Worm (Caenorhabditis elegans) whole organism, dauer: ENCODE results near the gene svh-11.
"Not testable (repeated sequence)": the region's sequence is repeated elsewhere in the genome, so short reads cannot be mapped to it uniquely, and the experiment has no call there.

Source experiments
- unc-62 ChIP-seq: sonication (generic microtip); optimal IDR thresholded peaks from 2 replicates; lab custom pipeline; 2017; ENCODE audit warnings: missing biosample characterization, missing genetic modification reagents, missing genetic modification characterization

The svh-11 gene

DNA sequence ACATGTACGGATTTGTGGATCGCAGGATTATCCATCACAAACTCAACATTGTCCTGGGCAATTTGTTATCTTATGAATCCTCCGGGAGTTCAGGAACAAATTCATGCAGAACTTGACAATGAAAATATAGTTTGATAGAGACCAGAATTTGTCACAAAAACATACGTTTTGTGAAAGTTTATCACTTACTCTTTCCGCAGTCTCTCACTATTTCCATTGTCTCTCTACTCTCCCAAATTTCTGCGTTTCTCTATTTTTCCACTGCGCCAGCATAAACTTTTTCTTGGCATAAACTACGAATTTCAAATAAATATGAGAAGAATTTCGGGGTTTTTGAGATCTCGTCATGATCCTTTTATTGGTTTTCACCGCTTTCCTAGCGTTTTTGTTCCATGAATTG is 35.7 kb downstream of the svh-11 start, which contains the start of gene cyp-33C3:
TSS of gene cyp-33C3 (plus strand) at position 149 of the 400 bp plus-strand sequence.
- TF ChIP-seq unc-62 (GFP tag; lab: Kevin White, UChicago), result no peak

- TF ChIP-seq unc-62 (GFP tag; lab: Kevin White, UChicago), result no peak
These were observed 37.9 kb downstream of the svh-11 start, which contains the start of gene cyp-33C5 for ce11 chrV:2244751-2245150. TSS of gene cyp-33C5 (plus strand) at chrV:2245004.

ce11 chrV:2249310-2249709 is 42.4 kb downstream of the svh-11 start, which contains the start of gene cyp-33C6:
TSS of gene cyp-33C6 (minus strand) at chrV:2249410.
- TF ChIP-seq unc-62 (GFP tag; lab: Kevin White, UChicago), result no peak

DNA sequence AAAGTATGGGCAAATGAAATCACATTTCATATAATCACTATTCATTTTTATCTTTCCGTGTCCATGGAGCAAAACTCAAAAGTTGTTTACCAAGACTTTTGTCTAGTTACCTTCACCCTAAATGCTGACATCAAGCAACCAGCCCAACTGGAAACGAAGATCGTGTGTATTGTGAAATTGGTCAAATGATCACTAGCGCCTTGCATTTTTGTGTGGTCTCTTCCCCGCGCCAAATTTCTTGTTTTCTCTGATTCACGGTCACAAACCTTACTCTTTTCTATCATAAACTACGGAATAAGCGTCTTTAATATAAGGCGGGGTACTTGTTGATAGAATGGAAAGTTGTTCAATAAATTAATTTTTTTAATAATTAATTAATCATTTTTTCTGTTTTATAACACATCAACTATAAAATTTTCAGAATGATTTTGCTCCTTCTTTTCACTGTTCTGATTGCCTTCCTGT is 43.3 kb downstream of the svh-11 start, which contains the start of gene cyp-33C7:
TSS of gene cyp-33C7 (plus strand) at position 415 of the 465 bp plus-strand sequence.
- no peak for TF ChIP-seq unc-62 (GFP tag; lab: Kevin White, UChicago)

DNA sequence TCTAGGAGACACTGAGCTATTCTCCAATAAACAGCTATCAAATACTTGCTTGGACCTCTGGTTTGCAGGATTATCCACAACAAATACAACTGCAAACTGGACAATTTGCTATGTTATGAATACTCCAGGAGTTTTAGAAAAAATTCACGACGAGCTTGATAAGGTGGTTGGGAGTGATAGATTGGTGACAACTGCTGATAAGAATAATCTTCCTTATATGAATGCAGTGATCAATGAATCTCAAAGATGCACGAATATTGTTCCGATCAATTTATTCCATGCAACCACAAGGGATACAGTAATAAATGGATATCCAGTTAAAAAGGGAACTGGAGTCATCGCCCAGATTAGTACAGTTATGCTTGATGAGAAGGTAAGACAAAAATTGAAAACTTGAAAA is 44.9 kb downstream of the svh-11 start:
- TF ChIP-seq unc-62 (GFP tag; lab: Kevin White, UChicago), result no peak

DNA sequence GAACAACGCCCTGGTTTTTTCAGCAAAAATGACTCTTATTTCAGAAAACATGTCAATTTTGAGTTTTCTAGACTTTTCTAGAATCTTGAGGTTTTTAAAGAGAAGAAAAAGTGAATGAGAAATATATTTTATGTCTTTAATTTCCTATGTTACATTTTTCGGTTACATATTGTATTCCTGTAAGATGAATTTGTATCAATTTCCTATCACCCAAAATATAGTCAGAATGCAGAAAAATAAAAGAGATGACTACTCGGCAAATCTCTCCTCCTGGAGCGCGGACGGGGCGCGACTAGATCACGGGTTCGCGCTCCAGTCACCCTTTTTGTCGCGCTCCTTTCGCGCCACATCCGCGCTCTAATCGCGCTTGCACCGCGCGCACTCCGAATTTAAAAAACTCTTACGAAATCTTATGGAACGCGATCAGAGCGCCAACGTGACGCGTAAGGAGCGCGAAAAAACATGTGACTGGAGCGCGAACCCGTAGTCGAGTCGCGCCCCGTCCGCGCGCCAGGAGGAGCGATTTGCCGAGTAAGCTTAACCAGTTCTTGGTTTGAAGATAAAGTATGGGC is 47.7 kb downstream of the svh-11 start, which contains the start of gene str-253:
TSS of gene str-253 (minus strand) at position 51 of the 572 bp plus-strand sequence.
- no peak for TF ChIP-seq unc-62 (GFP tag; lab: Kevin White, UChicago)

DNA sequence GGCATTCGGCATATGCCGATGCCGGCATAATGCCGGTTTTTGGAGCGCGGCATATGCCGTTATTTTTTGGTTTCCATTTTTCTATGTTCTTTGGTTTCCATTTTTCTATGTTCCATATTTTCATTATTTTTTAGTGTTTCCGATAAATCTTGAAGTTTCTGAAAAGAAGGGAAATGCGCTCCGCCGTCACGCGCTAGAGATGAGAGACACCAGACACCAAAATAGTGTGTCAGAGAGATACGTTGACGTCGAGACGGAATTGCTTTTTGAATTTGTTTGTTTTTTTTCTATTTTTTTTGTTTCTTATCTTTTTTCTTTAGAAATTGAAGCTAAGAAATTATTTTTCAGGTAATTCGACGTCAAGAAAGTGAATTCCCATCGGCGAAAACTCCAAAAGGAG is 48.3 kb downstream of the svh-11 start, which contains the start of gene F41B5.1:
TSS of gene F41B5.1 (plus strand) at position 343 of the 400 bp plus-strand sequence.
- not testable (repeated sequence) for TF ChIP-seq unc-62 (GFP tag; lab: Kevin White, UChicago)

DNA sequence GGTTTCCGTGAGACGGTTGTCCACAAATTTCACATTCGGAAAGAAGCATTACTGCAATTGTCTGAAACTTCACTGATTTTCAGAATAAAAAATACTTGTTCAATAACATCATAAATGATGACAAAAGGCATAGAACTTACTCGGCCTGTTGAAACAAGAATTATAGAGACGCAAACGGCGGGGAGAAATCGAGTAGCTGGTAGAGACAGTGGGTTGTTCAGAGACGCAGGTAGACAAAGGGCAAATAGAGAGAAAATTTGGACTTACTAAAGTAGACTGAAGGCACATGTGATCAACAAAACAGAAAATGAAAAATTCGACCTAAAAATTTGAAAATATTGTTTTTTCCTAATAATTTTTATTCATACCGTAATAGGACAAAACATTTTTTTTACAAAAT is 52.8 kb downstream of the svh-11 start, which contains the start of gene nhr-182:
TSS of gene nhr-182 (minus strand) at position 178 of the 400 bp plus-strand sequence.
- TF ChIP-seq unc-62 (GFP tag; lab: Kevin White, UChicago), result no peak
